Fruit fly (Drosophila melanogaster) whole organism, embryonic: ENCODE results near the gene CG46462.

Experiments used
- B-H2 ChIP-seq: fragments of 200-800 bp; sonication (Bioruptor generic); optimal IDR thresholded peaks from 2 replicates; lab custom pipeline; 2018; ENCODE audit warnings: missing biosample characterization, mild to moderate bottlenecking, missing genetic modification characterization
- BEAF-32 ChIP-seq: fragments of 200-800 bp; sonication (Bioruptor generic); optimal IDR thresholded peaks from 3 replicates; lab custom pipeline; 2017; ENCODE audit warnings: missing biosample characterization, missing genetic modification characterization, mild to moderate bottlenecking, moderate library complexity, missing genetic modification reagents
- Bteb2 ChIP-seq: fragments of 200-800 bp; sonication (Bioruptor generic); optimal IDR thresholded peaks from 2 replicates; lab custom pipeline; 2016; ENCODE audit warnings: missing biosample characterization, missing genetic modification characterization
- CG10979 ChIP-seq: fragments of 200-800 bp; sonication (Bioruptor generic); optimal IDR thresholded peaks from 2 replicates; lab custom pipeline; 2018; ENCODE audit warnings: missing biosample characterization, mild to moderate bottlenecking, missing genetic modification characterization, moderate library complexity
- CG11247 ChIP-seq: fragments of 200-800 bp; sonication (Bioruptor generic); IDR thresholded peaks from 2 replicates; pipeline ENCODE4 v1.3.6; 2022; ENCODE audit warnings: missing biosample characterization, missing genetic modification characterization
- CG12391 ChIP-seq: fragments of 200-800 bp; sonication (Bioruptor generic); optimal IDR thresholded peaks from 3 replicates; lab custom pipeline; 2018; ENCODE audit warnings: missing biosample characterization, mild to moderate bottlenecking, missing genetic modification characterization, moderate library complexity
- CG12659 ChIP-seq: fragments of 200-800 bp; sonication (Bioruptor generic); optimal IDR thresholded peaks from 3 replicates; lab custom pipeline; 2017; ENCODE audit warnings: mild to moderate bottlenecking, missing biosample characterization, missing genetic modification reagents, missing genetic modification characterization
- CG13775 ChIP-seq: fragments of 200-800 bp; sonication (Bioruptor generic); optimal IDR thresholded peaks from 3 replicates; lab custom pipeline; 2017; ENCODE audit warnings: missing biosample characterization, mild to moderate bottlenecking, missing genetic modification characterization
- CG14710 ChIP-seq: fragments of 200-800 bp; sonication (Bioruptor generic); optimal IDR thresholded peaks from 3 replicates; lab custom pipeline; 2019; ENCODE audit warnings: missing biosample characterization, mild to moderate bottlenecking, missing genetic modification characterization, moderate library complexity
- CG14965 ChIP-seq: fragments of 200-800 bp; sonication (Bioruptor generic); optimal IDR thresholded peaks from 2 replicates; lab custom pipeline; 2016; ENCODE audit warnings: missing biosample characterization, missing genetic modification characterization, borderline replicate concordance
- CG17186 ChIP-seq: fragments of 200-800 bp; sonication (Bioruptor generic); optimal IDR thresholded peaks from 3 replicates; lab custom pipeline; 2017; ENCODE audit warnings: missing biosample characterization, missing genetic modification reagents, missing genetic modification characterization
- CG17829 ChIP-seq: fragments of 200-800 bp; optimal IDR thresholded peaks from 2 replicates; lab custom pipeline; 2019; ENCODE audit warnings: missing biosample characterization, mild to moderate bottlenecking, missing genetic modification characterization, moderate library complexity
- CG1792 ChIP-seq: fragments of 200-800 bp; sonication (Bioruptor generic); optimal IDR thresholded peaks from 2 replicates; lab custom pipeline; 2016; ENCODE audit warnings: missing biosample characterization, missing genetic modification characterization
- CG31224 ChIP-seq: fragments of 200-800 bp; sonication (Bioruptor generic); IDR thresholded peaks from 2 replicates; pipeline ENCODE4 v1.3.6; 2022; ENCODE audit warnings: missing biosample characterization, missing genetic modification characterization
- CG3163 ChIP-seq: fragments of 200-800 bp; sonication (Bioruptor generic); optimal IDR thresholded peaks from 3 replicates; lab custom pipeline; 2016; ENCODE audit warnings: missing biosample characterization, missing genetic modification characterization
- CG33213 ChIP-seq: fragments of 200-800 bp; sonication (Bioruptor generic); optimal IDR thresholded peaks from 3 replicates; lab custom pipeline; 2016; ENCODE audit warnings: missing biosample characterization, missing genetic modification characterization
- CG4328 ChIP-seq: fragments of 200-800 bp; sonication (Bioruptor generic); optimal IDR thresholded peaks from 3 replicates; lab custom pipeline; 2017; ENCODE audit warnings: missing biosample characterization, missing genetic modification reagents, missing genetic modification characterization
- CG5245 ChIP-seq: fragments of 200-800 bp; sonication (Bioruptor generic); optimal IDR thresholded peaks from 3 replicates; lab custom pipeline; 2016; ENCODE audit warnings: missing biosample characterization, missing genetic modification characterization
- CG6689 ChIP-seq: fragments of 200-800 bp; sonication (Bioruptor generic); IDR thresholded peaks from 2 replicates; pipeline ENCODE4 v1.3.6; 2022; ENCODE audit warnings: missing biosample characterization, missing genetic modification characterization
- CG6791 ChIP-seq: fragments of 200-800 bp; sonication (Bioruptor generic); IDR thresholded peaks from 3 replicates; pipeline ENCODE4 v1.3.6; 2022; ENCODE audit warnings: missing biosample characterization, missing genetic modification characterization; ENCODE audit not compliant: partially characterized antibody
- CoRest ChIP-seq: fragments of 200-800 bp; sonication (Bioruptor generic); optimal IDR thresholded peaks from 3 replicates; lab custom pipeline; 2018; ENCODE audit warnings: missing biosample characterization, mild to moderate bottlenecking, missing genetic modification characterization, moderate library complexity
- D19A ChIP-seq: fragments of 200-800 bp; optimal IDR thresholded peaks from 3 replicates; lab custom pipeline; 2019; ENCODE audit warnings: missing biosample characterization, mild to moderate bottlenecking, missing genetic modification characterization, moderate library complexity
- Dek ChIP-seq: fragments of 200-800 bp; sonication (Bioruptor generic); optimal IDR thresholded peaks from 3 replicates; lab custom pipeline; 2019; ENCODE audit warnings: missing biosample characterization, mild to moderate bottlenecking, missing genetic modification characterization, moderate library complexity
- Dp ChIP-seq: fragments of 200-800 bp; sonication (Bioruptor generic); optimal IDR thresholded peaks from 2 replicates; lab custom pipeline; 2018; ENCODE audit warnings: missing biosample characterization, mild to moderate bottlenecking, missing genetic modification characterization, moderate library complexity
- HLH4C ChIP-seq: fragments of 200-800 bp; sonication (Bioruptor generic); IDR thresholded peaks from 3 replicates; pipeline ENCODE4 v1.3.6; 2022; ENCODE audit warnings: missing biosample characterization, missing genetic modification characterization; ENCODE audit not compliant: partially characterized antibody
- Hey ChIP-seq: fragments of 200-800 bp; sonication (Bioruptor generic); optimal IDR thresholded peaks from 3 replicates; lab custom pipeline; 2018; ENCODE audit warnings: missing biosample characterization, mild to moderate bottlenecking, missing genetic modification characterization
- Lhr ChIP-seq: fragments of 200-800 bp; sonication (Bioruptor generic); optimal IDR thresholded peaks from 3 replicates; lab custom pipeline; 2017; ENCODE audit warnings: mild to moderate bottlenecking, missing biosample characterization, missing genetic modification reagents, missing genetic modification characterization
- MBD-R2 ChIP-seq: fragments of 200-800 bp; sonication (Bioruptor generic); IDR thresholded peaks from 2 replicates; pipeline ENCODE4 v1.3.6; 2022; ENCODE audit warnings: missing biosample characterization, missing genetic modification characterization
- Nf-YC ChIP-seq: fragments of 200-800 bp; optimal IDR thresholded peaks from 3 replicates; lab custom pipeline; 2019; ENCODE audit warnings: missing biosample characterization, mild to moderate bottlenecking, missing genetic modification characterization, moderate library complexity
- Scr ChIP-seq: fragments of 200-800 bp; sonication (Bioruptor generic); IDR thresholded peaks from 2 replicates; pipeline ENCODE4 v1.3.6; 2022; ENCODE audit warnings: missing biosample characterization, missing genetic modification characterization; ENCODE audit not compliant: partially characterized antibody
- bab2 ChIP-seq: fragments of 200-800 bp; sonication (Bioruptor generic); optimal IDR thresholded peaks from 2 replicates; lab custom pipeline; 2016; ENCODE audit warnings: missing biosample characterization, missing genetic modification characterization
- chinmo ChIP-seq: fragments of 200-800 bp; sonication (Bioruptor generic); IDR thresholded peaks from 4 replicates; pipeline ENCODE4 v1.3.6; 2022; ENCODE audit warnings: missing biosample characterization, missing genetic modification characterization; ENCODE audit not compliant: partially characterized antibody
- crp ChIP-seq, 2 experiments: fragments of 200-800 bp; sonication (Bioruptor generic); optimal IDR thresholded peaks; 2 replicates in 1 of 2; 3 replicates in 1 of 2; lab custom pipeline; 2017; ENCODE audit warnings: missing biosample characterization in 2 of 2, missing genetic modification characterization in 2 of 2, mild to moderate bottlenecking in 1 of 2, moderate library complexity in 1 of 2
- dm ChIP-seq: fragments of 200-800 bp; sonication (Bioruptor generic); optimal IDR thresholded peaks from 3 replicates; lab custom pipeline; 2016; ENCODE audit warnings: missing biosample characterization, missing genetic modification characterization
- ewg ChIP-seq: fragments of 200-800 bp; sonication (Bioruptor generic); optimal IDR thresholded peaks from 3 replicates; lab custom pipeline; 2017; ENCODE audit warnings: mild to moderate bottlenecking, missing biosample characterization, missing genetic modification reagents, missing genetic modification characterization
- ftz-f1 ChIP-seq: fragments of 200-800 bp; sonication (Bioruptor generic); optimal IDR thresholded peaks from 2 replicates; lab custom pipeline; 2016; ENCODE audit warnings: missing biosample characterization, missing genetic modification characterization
- gcm2 ChIP-seq: fragments of 200-800 bp; sonication (Bioruptor generic); optimal IDR thresholded peaks from 2 replicates; lab custom pipeline; 2016; ENCODE audit warnings: missing biosample characterization, missing genetic modification characterization
- hkb ChIP-seq, 2 experiments: fragments of 200-800 bp in 1 of 2; fragments of >200 bp in 1 of 2; sonication (Bioruptor generic) in 1 of 2; IDR thresholded peaks in 1 of 2; optimal IDR thresholded peaks in 1 of 2; 2 replicates each; pipeline versions ENCODE4 v1.3.6 to Lab custom; 2017 to 2022; ENCODE audit warnings: missing biosample characterization in 1 of 2, missing genetic modification characterization in 1 of 2
- jumu ChIP-seq: fragments of 200-800 bp; sonication (Bioruptor generic); optimal IDR thresholded peaks from 3 replicates; lab custom pipeline; 2016; ENCODE audit warnings: missing biosample characterization, missing genetic modification characterization
- kah ChIP-seq: fragments of 200-800 bp; sonication (Bioruptor generic); optimal IDR thresholded peaks from 2 replicates; lab custom pipeline; 2018; ENCODE audit warnings: missing biosample characterization, mild to moderate bottlenecking, missing genetic modification characterization
- knrl ChIP-seq: fragments of 200-800 bp; sonication (Bioruptor generic); IDR thresholded peaks from 3 replicates; pipeline ENCODE4 v1.3.6; 2022; ENCODE audit warnings: missing biosample characterization, missing genetic modification characterization; ENCODE audit not compliant: partially characterized antibody
- nmo ChIP-seq: fragments of 200-800 bp; sonication (Bioruptor generic); optimal IDR thresholded peaks from 2 replicates; lab custom pipeline; 2018; ENCODE audit warnings: missing biosample characterization, mild to moderate bottlenecking, missing genetic modification characterization, moderate library complexity
- org-1 ChIP-seq: fragments of 200-800 bp; sonication (Bioruptor generic); optimal IDR thresholded peaks from 2 replicates; lab custom pipeline; 2017; ENCODE audit warnings: missing biosample characterization, missing genetic modification characterization
- pzg ChIP-seq: fragments of 200-800 bp; sonication (Bioruptor generic); optimal IDR thresholded peaks from 3 replicates; lab custom pipeline; 2018; ENCODE audit warnings: missing biosample characterization, mild to moderate bottlenecking, missing genetic modification characterization, moderate library complexity
- slbo ChIP-seq: fragments of 200-800 bp; sonication (Bioruptor generic); IDR thresholded peaks from 2 replicates; pipeline ENCODE4 v1.3.6; 2022; ENCODE audit warnings: missing biosample characterization, missing genetic modification characterization
- sug ChIP-seq: fragments of 200-800 bp; optimal IDR thresholded peaks from 2 replicates; lab custom pipeline; 2019; ENCODE audit warnings: missing biosample characterization, mild to moderate bottlenecking, missing genetic modification characterization, moderate library complexity
- tap ChIP-seq: fragments of 200-800 bp; optimal IDR thresholded peaks from 3 replicates; lab custom pipeline; 2019; ENCODE audit warnings: missing biosample characterization, mild to moderate bottlenecking, missing genetic modification characterization, moderate library complexity
- ttk ChIP-seq: fragments of 200-800 bp; sonication (Bioruptor generic); IDR thresholded peaks from 2 replicates; pipeline ENCODE4 v2.1.2; 2022; ENCODE audit warnings: missing biosample characterization, missing genetic modification characterization
- unpg ChIP-seq: fragments of 200-800 bp; sonication (Bioruptor generic); optimal IDR thresholded peaks from 3 replicates; lab custom pipeline; 2018; ENCODE audit warnings: missing biosample characterization, mild to moderate bottlenecking, missing genetic modification characterization, moderate library complexity

CG46462 gene

DNA sequence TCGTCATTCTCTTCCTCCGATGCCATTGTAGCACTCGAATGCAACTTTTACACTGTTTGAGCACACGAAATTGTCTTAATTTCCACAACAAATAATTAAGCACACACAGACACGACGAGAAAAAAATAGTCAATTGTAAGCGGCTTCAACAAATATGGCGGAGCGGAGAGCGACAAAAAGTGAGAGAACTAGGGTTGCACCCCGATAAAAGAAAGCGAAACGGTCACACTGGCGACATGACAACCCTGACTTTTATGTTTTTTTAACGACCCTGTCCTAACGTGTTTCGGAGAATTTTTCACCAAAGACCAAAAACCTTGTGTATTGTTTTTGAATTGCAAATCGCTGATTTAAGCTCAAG is 21.5 kb upstream of the CG46462 start, which contains the start of the genes Mi-2 and Prp3 (continued):
- TF ChIP-seq CG14710 (tag; lab: Kevin White, UChicago) (peak; percentile 57), CG6689 (GFP tag; lab: Robert Waterston, UW) (no peak), unpg (GFP tag; lab: Kevin White, UChicago) (no peak), MBD-R2 (GFP tag; lab: Robert Waterston, UW) (peak; percentile 94), sug (tag; lab: Kevin White, UChicago) (peak; percentile 40), Nf-YC (tag; lab: Kevin White, UChicago) (peak; percentile 15), nmo (GFP tag; lab: Kevin White, UChicago) (peak; percentile 21), CG10979 (no peak), CG13775 (GFP tag; lab: Kevin White, UChicago) (peak; percentile 11), CoRest (tag; lab: Kevin White, UChicago) (peak; percentile 10), pzg (peak; percentile 84), CG3163 (GFP tag; lab: Kevin White, UChicago) (no peak), chinmo (peak; percentile 20; the same call in 1 of the 4 replicates), jumu (peak; percentile 27), ttk (no peak), CG17186 (GFP tag; lab: Kevin White, UChicago) (peak; percentile 23), crp (GFP tag; optimal IDR thresholded peaks at IDR 0.05; lab: Kevin White, UChicago) (peak in 1 of 2 experiments; percentile 26), dm (GFP tag; lab: Kevin White, UChicago) (peak; percentile 81), Dp (peak; percentile 47), CG1792 (no peak), knrl (GFP tag; lab: Robert Waterston, UW) (peak; percentile 19; the same call in 1 of the 3 replicates), Bteb2 (GFP tag; lab: Kevin White, UChicago) (peak; percentile 29), CG14965 (GFP tag; lab: Kevin White, UChicago) (no peak), tap (tag; lab: Kevin White, UChicago) (no peak), hkb (optimal IDR thresholded peaks at IDR 0.05; lab: Kevin White, UChicago) (no peak), hkb (GFP tag; IDR thresholded peaks at IDR 0.05; lab: Robert Waterston, UW) (0 out of 2 replicates have a peak, but pooled peaks have one; percentile 22), CG11247 (GFP tag; lab: Robert Waterston, UW) (no peak), D19A (tag; lab: Kevin White, UChicago) (peak; percentile 80), CG33213 (peak; percentile 56), ftz-f1 (GFP tag; lab: Kevin White, UChicago) (peak; percentile 93), slbo (GFP tag; lab: Robert Waterston, UW) (peak; percentile 23; the same call in 1 of the 2 replicates), CG4328 (GFP tag; lab: Kevin White, UChicago) (peak; percentile 9), ewg (GFP tag; lab: Kevin White, UChicago) (peak; percentile 7), kah (GFP tag; lab: Kevin White, UChicago) (peak; percentile 20), CG12659 (GFP tag; lab: Kevin White, UChicago) (peak; percentile 88), CG6791 (GFP tag; lab: Robert Waterston, UW) (peak; percentile 54; the same call in 2 of the 3 replicates), gcm2 (GFP tag; lab: Kevin White, UChicago) (no peak), B-H2 (GFP tag; lab: Kevin White, UChicago) (peak; percentile 57), HLH4C (no peak), CG5245 (GFP tag; lab: Kevin White, UChicago) (no peak), CG12391 (tag; lab: Kevin White, UChicago) (peak; percentile 34), Scr (peak; percentile 14; the same call in 1 of the 2 replicates), BEAF-32 (GFP tag; lab: Kevin White, UChicago) (peak; percentile 46), org-1 (no peak), CG17829 (tag; lab: Kevin White, UChicago) (peak; percentile 27), bab2 (GFP tag; lab: Kevin White, UChicago) (no peak), Lhr (peak; percentile 17), Dek (tag; lab: Kevin White, UChicago) (peak; percentile 8), Hey (no peak), CG31224 (GFP tag; lab: Robert Waterston, UW) (no peak)
